Fruit fly (Drosophila melanogaster): Measurements from ENCODE around the gene IFT57.

Gene IFT57

DNA sequence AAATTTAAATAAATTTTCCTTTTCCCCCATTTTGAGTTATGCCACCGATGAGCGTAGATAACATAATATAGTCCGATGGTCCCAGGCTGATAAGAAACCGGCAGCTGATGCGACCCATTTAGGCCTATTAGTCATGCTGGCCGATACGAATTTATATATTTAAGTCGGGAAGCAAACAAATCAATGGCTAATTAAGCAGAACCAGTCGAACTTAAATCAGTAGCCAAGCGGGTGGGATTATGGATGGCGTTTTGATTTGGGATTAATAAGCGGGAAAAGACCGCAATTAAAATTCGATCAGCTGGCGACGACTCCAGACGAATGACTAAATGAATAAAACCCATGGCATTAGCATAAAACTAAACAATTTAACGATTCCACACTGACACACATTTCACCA lies 26.3 kb downstream of the IFT57 start:
- TF ChIP-seq Mrtf (GFP tag; IDR thresholded peaks at IDR 0.05) (no peak), CG16815 (GFP tag; optimal IDR thresholded peaks at IDR 0.05) (no peak), slou (GFP tag; optimal IDR thresholded peaks at IDR 0.05) (no peak), Awh (GFP tag; IDR thresholded peaks at IDR 0.05) (peak; percentile 58; the same call in 1 of the 2 replicates), gsb-n (tag; optimal IDR thresholded peaks at IDR 0.05) (peak; percentile 57), CG18476 (GFP tag; optimal IDR thresholded peaks at IDR 0.05) (no peak), CG34376 (GFP tag; optimal IDR thresholded peaks at IDR 0.05) (no peak), BtbVII (GFP tag; optimal IDR thresholded peaks at IDR 0.05) (no peak), CG1602 (GFP tag; optimal IDR thresholded peaks at IDR 0.05) (no peak), vvl (GFP tag; IDR thresholded peaks at IDR 0.05) (peak; percentile 59; the same call in 1 of the 2 replicates), abd-A (tag; optimal IDR thresholded peaks at IDR 0.05) (peak; percentile 7), CG43689 (GFP tag; IDR thresholded peaks at IDR 0.05) (no peak), CG6683 (GFP tag; optimal IDR thresholded peaks at IDR 0.05) (no peak), zen2 (GFP tag; IDR thresholded peaks at IDR 0.05; ENCODE audit: partially characterized antibody) (no peak), C15 (GFP tag; IDR thresholded peaks at IDR 0.05) (no peak), trh (GFP tag; optimal IDR thresholded peaks at IDR 0.05) (no peak), CG14860 (GFP tag; IDR thresholded peaks at IDR 0.05; ENCODE audit: partially characterized antibody) (no peak), Hmx (GFP tag; optimal IDR thresholded peaks at IDR 0.05) (no peak)

DNA sequence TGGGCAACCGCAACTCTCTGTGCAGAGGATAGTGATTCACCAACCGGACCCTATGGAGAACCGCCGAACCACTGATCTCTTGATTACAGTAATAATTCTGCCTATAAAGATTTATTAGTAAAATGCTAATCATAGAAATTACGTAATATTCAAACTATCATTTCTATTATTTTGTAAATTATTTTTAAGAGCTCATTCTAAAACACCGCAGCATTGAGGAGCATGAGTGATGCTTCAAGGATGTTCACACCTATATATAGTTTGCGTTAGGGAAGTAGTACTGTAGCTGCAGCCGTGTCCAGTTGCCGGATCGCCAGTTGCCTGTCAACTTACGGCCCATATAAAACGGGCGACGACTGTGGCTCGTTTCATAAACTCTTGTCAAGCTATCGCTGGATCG lies 26.9 kb downstream of the IFT57 start:
- TF ChIP-seq ftz-f1 (GFP tag; optimal IDR thresholded peaks at IDR 0.05) (no peak), Gug (GFP tag; IDR thresholded peaks at IDR 0.05) (no peak), Pdp1 (GFP tag; optimal IDR thresholded peaks at IDR 0.05) (peak in 1 of 2 experiments; percentile 47), CG7745 (tag; optimal IDR thresholded peaks at IDR 0.05) (no peak), D19B (GFP tag; optimal IDR thresholded peaks at IDR 0.05) (no peak), Doc3 (GFP tag; IDR thresholded peaks at IDR 0.05; ENCODE audit: partially characterized antibody) (no peak), CG32772 (GFP tag; IDR thresholded peaks at IDR 0.05) (no peak), Gsc (GFP tag; IDR thresholded peaks at IDR 0.05) (no peak), grau (tag; optimal IDR thresholded peaks at IDR 0.05) (peak; percentile 53), nom (GFP tag; optimal IDR thresholded peaks at IDR 0.05) (peak; percentile 2), CG18011 (GFP tag; optimal IDR thresholded peaks at IDR 0.05) (no peak)

DNA sequence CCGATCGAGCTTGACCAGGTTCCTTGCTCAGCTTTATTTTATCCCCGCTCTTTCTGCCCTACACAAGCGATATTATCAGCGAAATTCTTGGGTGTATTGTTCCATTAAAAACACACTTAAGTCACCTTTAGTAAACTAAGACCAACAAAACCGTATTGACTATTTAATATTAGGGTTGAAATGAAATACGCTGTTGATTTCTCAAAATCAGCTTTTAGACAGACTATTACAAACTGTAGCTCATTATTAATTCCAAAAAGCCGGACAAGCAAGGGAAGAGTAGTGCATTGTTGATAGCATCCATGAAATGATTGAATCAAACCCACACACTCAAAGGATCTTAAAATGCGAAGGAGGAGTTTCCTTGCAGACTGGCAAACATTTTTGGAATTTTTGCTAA lies 27.7 kb downstream of the IFT57 start:
- no peak for TF ChIP-seq CG14860 (GFP tag; IDR thresholded peaks at IDR 0.05; ENCODE audit: partially characterized antibody)
- no peak for TF ChIP-seq usp (GFP tag; optimal IDR thresholded peaks at IDR 0.05)
- TF ChIP-seq sd (tag; optimal IDR thresholded peaks at IDR 0.05), result no peak
- no peak for TF ChIP-seq Bteb2 (GFP tag; optimal IDR thresholded peaks at IDR 0.05)
- TF ChIP-seq Dbx (GFP tag; IDR thresholded peaks at IDR 0.05), result no peak
- TF ChIP-seq tna (GFP tag; IDR thresholded peaks at IDR 0.05; ENCODE audit: partially characterized antibody), result no peak
- no peak for TF ChIP-seq CG10267 (tag; optimal IDR thresholded peaks at IDR 0.05)
- TF ChIP-seq tx (GFP tag; optimal IDR thresholded peaks at IDR 0.05), result no peak
- no peak for TF ChIP-seq cas (GFP tag; IDR thresholded peaks at IDR 0.05)
- no peak for TF ChIP-seq Atf-2 (GFP tag; optimal IDR thresholded peaks at IDR 0.05)
- no peak for TF ChIP-seq NC2α (GFP tag; optimal IDR thresholded peaks at IDR 0.05)
- no peak for TF ChIP-seq vfl (GFP tag; optimal IDR thresholded peaks at IDR 0.05)
- TF ChIP-seq disco-r (GFP tag; optimal IDR thresholded peaks at IDR 0.05), result no peak
- TF ChIP-seq nmo (GFP tag; optimal IDR thresholded peaks at IDR 0.05), result no peak
- TF ChIP-seq Hr3 (GFP tag; optimal IDR thresholded peaks at IDR 0.05), result no peak
